Fruit fly (Drosophila melanogaster) whole organism, embryonic: ENCODE measurements around the gene Vha16-5.
A peak's percentile ranks its signal among the peaks of the same experiment; 100 is the strongest.

Experiments
- Antp ChIP-seq: fragments of 200-800 bp; sonication (Bioruptor generic); optimal IDR thresholded peaks from 3 replicates; lab custom pipeline; 2016; ENCODE audit warnings: missing biosample characterization, missing genetic modification characterization
- CG11247 ChIP-seq: fragments of 200-800 bp; sonication (Bioruptor generic); IDR thresholded peaks from 2 replicates; pipeline ENCODE4 v1.3.6; 2022; ENCODE audit warnings: missing biosample characterization, missing genetic modification characterization
- CG12659 ChIP-seq: fragments of 200-800 bp; sonication (Bioruptor generic); optimal IDR thresholded peaks from 3 replicates; lab custom pipeline; 2017; ENCODE audit warnings: mild to moderate bottlenecking, missing biosample characterization, missing genetic modification reagents, missing genetic modification characterization
- CG12769 ChIP-seq: fragments of 200-800 bp; sonication (Bioruptor generic); optimal IDR thresholded peaks from 2 replicates; lab custom pipeline; 2019; ENCODE audit warnings: missing biosample characterization, mild to moderate bottlenecking, missing genetic modification characterization, moderate library complexity
- CG13296 ChIP-seq: fragments of 200-800 bp; sonication (Bioruptor generic); optimal IDR thresholded peaks from 3 replicates; lab custom pipeline; 2018; ENCODE audit warnings: missing biosample characterization, mild to moderate bottlenecking, missing genetic modification characterization
- CG14014 ChIP-seq: fragments of 200-800 bp; sonication (Bioruptor generic); IDR thresholded peaks from 2 replicates; pipeline ENCODE4 v1.3.6; 2022; ENCODE audit warnings: missing biosample characterization, missing genetic modification characterization
- CG14050 ChIP-seq: fragments of 200-800 bp; sonication (Bioruptor generic); IDR thresholded peaks from 3 replicates; pipeline ENCODE4 v1.3.6; 2022; ENCODE audit warnings: missing biosample characterization, missing genetic modification characterization
- CG1832 ChIP-seq: fragments of 200-800 bp; sonication (Bioruptor generic); optimal IDR thresholded peaks from 2 replicates; lab custom pipeline; 2017; ENCODE audit warnings: missing biosample characterization, mild to moderate bottlenecking, missing genetic modification characterization, inconsistent platforms
- CG18476 ChIP-seq: fragments of 200-800 bp; sonication (Bioruptor generic); optimal IDR thresholded peaks from 2 replicates; lab custom pipeline; 2016; ENCODE audit warnings: missing biosample characterization, mild to moderate bottlenecking, missing genetic modification characterization
- CG18599 ChIP-seq: fragments of 200-800 bp; sonication (Bioruptor generic); optimal IDR thresholded peaks from 3 replicates; lab custom pipeline; 2017; ENCODE audit warnings: missing biosample characterization, missing genetic modification characterization, mild to moderate bottlenecking, moderate library complexity, missing genetic modification reagents
- CG2120 ChIP-seq: fragments of 200-800 bp; sonication (Bioruptor generic); optimal IDR thresholded peaks from 3 replicates; lab custom pipeline; 2016; ENCODE audit warnings: missing biosample characterization, missing genetic modification characterization
- CG2678 ChIP-seq: fragments of 200-800 bp; sonication (Bioruptor generic); optimal IDR thresholded peaks from 3 replicates; lab custom pipeline; 2019; ENCODE audit warnings: missing biosample characterization, mild to moderate bottlenecking, missing genetic modification characterization, moderate library complexity
- CG3407 ChIP-seq: fragments of 200-800 bp; sonication (Bioruptor generic); optimal IDR thresholded peaks from 2 replicates; lab custom pipeline; 2018; ENCODE audit warnings: missing biosample characterization, mild to moderate bottlenecking, missing genetic modification characterization
- CG3726 ChIP-seq: fragments of 200-800 bp; sonication (Bioruptor generic); IDR thresholded peaks from 3 replicates; pipeline ENCODE4, ENCODE4 v1.3.6; 2022; ENCODE audit warnings: missing biosample characterization, missing genetic modification characterization
- CG3838 ChIP-seq: fragments of 200-800 bp; sonication (Bioruptor generic); optimal IDR thresholded peaks from 3 replicates; lab custom pipeline; 2016; ENCODE audit warnings: missing biosample characterization, missing genetic modification characterization
- CG4707 ChIP-seq: fragments of 200-800 bp; sonication (Bioruptor generic); optimal IDR thresholded peaks from 2 replicates; lab custom pipeline; 2018; ENCODE audit warnings: missing biosample characterization, mild to moderate bottlenecking, missing genetic modification characterization, moderate library complexity
- CG5180 ChIP-seq: fragments of 200-800 bp; sonication (Bioruptor generic); optimal IDR thresholded peaks from 3 replicates; lab custom pipeline; 2017; ENCODE audit warnings: missing biosample characterization, missing genetic modification characterization, mild to moderate bottlenecking, moderate library complexity, missing genetic modification reagents
- CG6175 ChIP-seq: fragments of 200-800 bp; sonication (Bioruptor generic); IDR thresholded peaks from 3 replicates; pipeline ENCODE4 v1.3.6; 2022; ENCODE audit warnings: missing biosample characterization, missing genetic modification characterization
- CG7839 ChIP-seq: fragments of 200-800 bp; sonication (Bioruptor generic); optimal IDR thresholded peaks from 3 replicates; lab custom pipeline; 2018; ENCODE audit warnings: missing biosample characterization, mild to moderate bottlenecking, missing genetic modification characterization, moderate library complexity
- CrebB ChIP-seq: fragments of 200-800 bp; sonication (Bioruptor generic); optimal IDR thresholded peaks from 3 replicates; lab custom pipeline; 2018; ENCODE audit warnings: missing biosample characterization, mild to moderate bottlenecking, missing genetic modification characterization
- D ChIP-seq, 2 experiments: fragments of 200-800 bp in 1 of 2; fragments of >200 bp in 1 of 2; sonication (Bioruptor generic) in 1 of 2; optimal IDR thresholded peaks; 2 replicates in 1 of 2; 3 replicates in 1 of 2; lab custom pipeline; 2017; ENCODE audit warnings: mild to moderate bottlenecking in 1 of 2, missing biosample characterization in 1 of 2, missing genetic modification characterization in 1 of 2, missing genetic modification reagents in 1 of 2
- Ets65A ChIP-seq: fragments of 200-800 bp; sonication (Bioruptor generic); peaks from one replicate; lab custom pipeline; 2016; ENCODE audit warnings: missing biosample characterization, missing genetic modification characterization
- Hmr ChIP-seq: fragments of 200-800 bp; sonication (Bioruptor generic); optimal IDR thresholded peaks from 3 replicates; lab custom pipeline; 2017; ENCODE audit warnings: mild to moderate bottlenecking, missing biosample characterization, missing genetic modification reagents, missing genetic modification characterization
- Med ChIP-seq: fragments of 200-800 bp; sonication (Bioruptor generic); peaks from one replicate; lab custom pipeline; 2016; ENCODE audit warnings: missing biosample characterization, missing genetic modification characterization, mild to moderate bottlenecking, inconsistent platforms, moderate library complexity
- Meics ChIP-seq: fragments of 200-800 bp; sonication (Bioruptor generic); optimal IDR thresholded peaks from 2 replicates; lab custom pipeline; 2017; ENCODE audit warnings: missing biosample characterization, mild to moderate bottlenecking, missing genetic modification characterization
- Rfx ChIP-seq: fragments of 200-800 bp; sonication (Bioruptor generic); IDR thresholded peaks from 2 replicates; pipeline ENCODE4 v1.3.6; 2022; ENCODE audit warnings: missing biosample characterization, missing genetic modification characterization
- Spps ChIP-seq: fragments of 200-800 bp; sonication (Bioruptor generic); optimal IDR thresholded peaks from 2 replicates; lab custom pipeline; 2018; ENCODE audit warnings: missing biosample characterization, mild to moderate bottlenecking, missing genetic modification characterization
- Ssrp ChIP-seq: fragments of 200-800 bp; sonication (Bioruptor generic); optimal IDR thresholded peaks from 2 replicates; lab custom pipeline; 2018; ENCODE audit warnings: missing biosample characterization, mild to moderate bottlenecking, missing genetic modification characterization, moderate library complexity
- bab2 ChIP-seq: fragments of 200-800 bp; sonication (Bioruptor generic); optimal IDR thresholded peaks from 2 replicates; lab custom pipeline; 2016; ENCODE audit warnings: missing biosample characterization, missing genetic modification characterization
- bsh ChIP-seq, 2 experiments: fragments of 200-800 bp; sonication (Bioruptor generic); optimal IDR thresholded peaks; 2 replicates each; lab custom pipeline; 2017 to 2018; ENCODE audit warnings: mild to moderate bottlenecking in 2 of 2, missing biosample characterization in 2 of 2, missing genetic modification characterization in 2 of 2, moderate library complexity in 1 of 2
- ci ChIP-seq: fragments of 200-800 bp; sonication (Bioruptor generic); IDR thresholded peaks from 3 replicates; pipeline ENCODE4 v1.3.6; 2022; ENCODE audit warnings: missing biosample characterization, missing genetic modification characterization
- fd3F ChIP-seq: fragments of 200-800 bp; sonication (Bioruptor generic); optimal IDR thresholded peaks from 2 replicates; lab custom pipeline; 2018; ENCODE audit warnings: missing biosample characterization, mild to moderate bottlenecking, missing genetic modification characterization, moderate library complexity
- gcm2 ChIP-seq: fragments of 200-800 bp; sonication (Bioruptor generic); optimal IDR thresholded peaks from 2 replicates; lab custom pipeline; 2016; ENCODE audit warnings: missing biosample characterization, missing genetic modification characterization
- hkb ChIP-seq, 2 experiments: fragments of 200-800 bp in 1 of 2; fragments of >200 bp in 1 of 2; sonication (Bioruptor generic) in 1 of 2; IDR thresholded peaks in 1 of 2; optimal IDR thresholded peaks in 1 of 2; 2 replicates each; pipeline versions ENCODE4 v1.3.6 to Lab custom; 2017 to 2022; ENCODE audit warnings: missing biosample characterization in 1 of 2, missing genetic modification characterization in 1 of 2
- kay ChIP-seq: fragments of 200-800 bp; sonication (Bioruptor generic); optimal IDR thresholded peaks from 2 replicates; lab custom pipeline; 2016; ENCODE audit warnings: missing biosample characterization, missing genetic modification characterization
- lab ChIP-seq: fragments of 200-800 bp; sonication (Bioruptor generic); optimal IDR thresholded peaks from 3 replicates; lab custom pipeline; 2017; ENCODE audit warnings: missing biosample characterization, missing genetic modification characterization, mild to moderate bottlenecking, moderate library complexity, missing genetic modification reagents
- luna ChIP-seq: fragments of 200-800 bp; sonication (Bioruptor generic); optimal IDR thresholded peaks from 2 replicates; lab custom pipeline; 2016; ENCODE audit warnings: missing biosample characterization, missing genetic modification characterization
- pb ChIP-seq: fragments of 200-800 bp; sonication (Bioruptor generic); optimal IDR thresholded peaks from 3 replicates; lab custom pipeline; 2016; ENCODE audit warnings: missing biosample characterization, missing genetic modification characterization
- pum ChIP-seq: fragments of 200-800 bp; sonication (Bioruptor generic); optimal IDR thresholded peaks from 2 replicates; lab custom pipeline; 2016; ENCODE audit warnings: missing biosample characterization, missing genetic modification characterization
- repo ChIP-seq: fragments of 200-800 bp; sonication (Bioruptor generic); optimal IDR thresholded peaks from 2 replicates; lab custom pipeline; 2016; ENCODE audit warnings: missing biosample characterization, missing genetic modification characterization
- sens ChIP-seq: fragments of 200-800 bp; sonication (Bioruptor generic); peaks from one replicate; lab custom pipeline; 2016; ENCODE audit warnings: missing biosample characterization, missing genetic modification characterization
- sima ChIP-seq: fragments of 200-800 bp; sonication (Bioruptor generic); optimal IDR thresholded peaks from 2 replicates; lab custom pipeline; 2016; ENCODE audit warnings: missing biosample characterization, missing genetic modification characterization
- sisA ChIP-seq: fragments of 200-800 bp; sonication (Bioruptor generic); IDR thresholded peaks from 2 replicates; pipeline ENCODE4 v1.3.6; 2022; ENCODE audit warnings: missing biosample characterization, missing genetic modification characterization
- so ChIP-seq: fragments of 200-800 bp; sonication (Bioruptor generic); IDR thresholded peaks from 3 replicates; pipeline ENCODE4 v1.3.6; 2022; ENCODE audit warnings: missing biosample characterization, missing genetic modification characterization
- sob ChIP-seq: fragments of 200-800 bp; sonication (Bioruptor generic); IDR thresholded peaks from 2 replicates; pipeline ENCODE4 v1.3.6; 2022; ENCODE audit warnings: missing biosample characterization, missing genetic modification characterization
- sr ChIP-seq: fragments of 200-800 bp; sonication (Bioruptor generic); IDR thresholded peaks from 3 replicates; pipeline ENCODE4 v1.3.6; 2022; ENCODE audit warnings: missing biosample characterization, missing genetic modification characterization
- sug ChIP-seq: fragments of 200-800 bp; optimal IDR thresholded peaks from 2 replicates; lab custom pipeline; 2019; ENCODE audit warnings: missing biosample characterization, mild to moderate bottlenecking, missing genetic modification characterization, moderate library complexity
- ttk ChIP-seq: fragments of 200-800 bp; sonication (Bioruptor generic); IDR thresholded peaks from 2 replicates; pipeline ENCODE4 v2.1.2; 2022; ENCODE audit warnings: missing biosample characterization, missing genetic modification characterization
- tx ChIP-seq: fragments of 200-800 bp; sonication (Bioruptor generic); optimal IDR thresholded peaks from 2 replicates; lab custom pipeline; 2016; ENCODE audit warnings: missing biosample characterization, missing genetic modification characterization
- yki ChIP-seq: fragments of >200 bp; optimal IDR thresholded peaks from 3 replicates; lab custom pipeline; 2018
- zfh1 ChIP-seq: fragments of 200-800 bp; sonication (Bioruptor generic); IDR thresholded peaks from 3 replicates; pipeline ENCODE4 v1.3.6; 2022; ENCODE audit warnings: missing biosample characterization, missing genetic modification characterization

Vha16-5 gene

dm6 chr2L:10754599-10754998 lies 17.8 kb upstream of the Vha16-5 start (continued):
- peak; percentile 11 for TF ChIP-seq CG2678
- TF ChIP-seq CG11247 (GFP tag; lab: Robert Waterston, UW): 0 out of 2 replicates have a peak, but pooled peaks have one; percentile 30
- no peak for TF ChIP-seq luna
- TF ChIP-seq Spps (tag; lab: Kevin White, UChicago): no peak
- TF ChIP-seq bsh (GFP tag; optimal IDR thresholded peaks at IDR 0.05; lab: Kevin White, UChicago): peak in 1 of 2 experiments; percentile 46
- no peak for TF ChIP-seq CG12659 (GFP tag; lab: Kevin White, UChicago)
- no peak for TF ChIP-seq CG14050 (GFP tag; lab: Robert Waterston, UW)
- TF ChIP-seq Ssrp (tag; lab: Kevin White, UChicago): no peak
- no peak for TF ChIP-seq tx
- TF ChIP-seq CG5180: no peak
- TF ChIP-seq CG7839 (tag; lab: Kevin White, UChicago): peak; percentile 7
- TF ChIP-seq sima (GFP tag; lab: Kevin White, UChicago): no peak
- TF ChIP-seq Ets65A (GFP tag; lab: Kevin White, UChicago): peak; percentile 55
- TF ChIP-seq CG3407 (GFP tag; lab: Kevin White, UChicago): peak; percentile 25
- TF ChIP-seq gcm2 (GFP tag; lab: Kevin White, UChicago): no peak
- no peak for TF ChIP-seq sisA (GFP tag; lab: Robert Waterston, UW)
- TF ChIP-seq yki (lab: Kevin White, UChicago): no peak
- no peak for TF ChIP-seq kay (GFP tag; lab: Kevin White, UChicago)
- no peak for TF ChIP-seq CG6175 (GFP tag; lab: Robert Waterston, UW)
- TF ChIP-seq CG3726: no peak
- TF ChIP-seq lab: peak; percentile 50
- no peak for TF ChIP-seq repo (GFP tag; lab: Kevin White, UChicago)
- no peak for TF ChIP-seq CG4707
- TF ChIP-seq D (optimal IDR thresholded peaks at IDR 0.05; lab: Kevin White, UChicago): no peak
- no peak for TF ChIP-seq D (GFP tag; optimal IDR thresholded peaks at IDR 0.05; lab: Kevin White, UChicago)
- TF ChIP-seq sens: peak; percentile 78
- TF ChIP-seq CG13296 (GFP tag; lab: Kevin White, UChicago): peak; percentile 27
- peak; percentile 64 for TF ChIP-seq hkb (optimal IDR thresholded peaks at IDR 0.05; lab: Kevin White, UChicago)
- no peak; the same call in 1 of the 2 replicates for TF ChIP-seq hkb (GFP tag; IDR thresholded peaks at IDR 0.05; lab: Robert Waterston, UW)
- peak; percentile 14 for TF ChIP-seq Hmr
- no peak for TF ChIP-seq pb (GFP tag; lab: Kevin White, UChicago)
- TF ChIP-seq so (GFP tag; lab: Robert Waterston, UW): 0 out of 3 replicates have a peak, but pooled peaks have one; percentile 11
- peak; percentile 83 for TF ChIP-seq CG18476 (GFP tag; lab: Kevin White, UChicago)
- no peak for TF ChIP-seq ttk (GFP tag; lab: Robert Waterston, UW)
- TF ChIP-seq sr (GFP tag; lab: Robert Waterston, UW): no peak
- peak; percentile 11 for TF ChIP-seq fd3F (GFP tag; lab: Kevin White, UChicago)
- peak; percentile 84 for TF ChIP-seq Med (GFP tag; lab: Kevin White, UChicago)
- peak; percentile 29 for TF ChIP-seq CG2120 (GFP tag; lab: Kevin White, UChicago)
- TF ChIP-seq Antp (GFP tag; lab: Kevin White, UChicago): no peak
- no peak for TF ChIP-seq CG3838 (GFP tag; lab: Kevin White, UChicago)
- TF ChIP-seq sob: 0 out of 2 replicates have a peak, but pooled peaks have one; percentile 6
- TF ChIP-seq CG18599 (GFP tag; lab: Kevin White, UChicago): peak; percentile 1
- TF ChIP-seq sug (tag; lab: Kevin White, UChicago): no peak
- TF ChIP-seq Rfx (GFP tag; lab: Robert Waterston, UW): peak; percentile 27; the same call in 1 of the 2 replicates
- TF ChIP-seq zfh1 (GFP tag; lab: Robert Waterston, UW): no peak
- 0 out of 3 replicates have a peak, but pooled peaks have one; percentile 20 for TF ChIP-seq ci (GFP tag; lab: Robert Waterston, UW)
- TF ChIP-seq CrebB: no peak
- peak; percentile 25 for TF ChIP-seq Meics (GFP tag; lab: Kevin White, UChicago)
- TF ChIP-seq bab2 (GFP tag; lab: Kevin White, UChicago): peak; percentile 32
- peak; percentile 42 for TF ChIP-seq CG12769 (tag; lab: Kevin White, UChicago)
- TF ChIP-seq pum (GFP tag; lab: Kevin White, UChicago): no peak
- no peak for TF ChIP-seq CG1832 (GFP tag; lab: Kevin White, UChicago)
- TF ChIP-seq CG14014 (GFP tag; lab: Robert Waterston, UW): no peak
